Worm (Caenorhabditis elegans): Measurements from ENCODE around the gene bath-20.

DNA sequence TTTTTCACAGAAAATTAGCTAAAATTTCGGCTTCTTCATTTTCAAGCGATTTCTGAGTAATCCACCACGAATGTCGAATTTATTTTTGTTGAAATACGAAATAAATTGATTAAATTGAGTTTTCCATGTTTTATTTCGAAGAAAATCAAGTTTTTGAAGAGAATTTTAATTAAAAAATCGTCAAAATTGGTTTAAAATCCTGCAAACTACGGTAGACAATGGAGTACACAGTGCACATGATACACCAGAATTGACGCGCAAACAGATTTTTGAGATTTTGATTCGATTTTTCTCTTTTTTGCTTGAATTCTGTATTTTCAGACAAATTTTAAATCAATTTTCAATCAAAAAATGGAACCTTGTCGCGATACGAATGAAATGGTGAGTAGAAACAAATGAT is 9.1 kb downstream of the bath-20 start, which contains the start of gene F59H6.14:
- no peak for TF ChIP-seq tab-1 (GFP tag; IDR thresholded peaks at IDR 0.05)
- TF ChIP-seq ztf-29 (GFP tag; IDR thresholded peaks at IDR 0.05): no peak
